Worm (Caenorhabditis elegans) whole organism, young adult: ENCODE data around the gene skr-14.

Experiments used
- B0019.2 ChIP-seq: fragments of 200-800 bp; sonication (Bioruptor generic); conservative IDR thresholded peaks from 2 replicates; pipeline ENCODE4 v1.3.6; 2022; ENCODE audit warnings: missing genetic modification reagents, missing genetic modification characterization, missing compliant biosample characterization
- B0336.3 ChIP-seq: fragments of 200-800 bp; sonication (Bioruptor generic); IDR thresholded peaks from 2 replicates; pipeline ENCODE4 v1.3.6; 2022; ENCODE audit warnings: missing genetic modification characterization, missing compliant biosample characterization
- C17E4.6 ChIP-seq: fragments of 200-800 bp; sonication (Bioruptor generic); IDR thresholded peaks from 2 replicates; pipeline ENCODE4 v1.3.6; 2022; ENCODE audit warnings: missing genetic modification reagents, missing genetic modification characterization, missing compliant biosample characterization
- D2030.7 ChIP-seq: fragments of 200-800 bp; sonication (Bioruptor generic); IDR thresholded peaks from 2 replicates; pipeline ENCODE4 v1.3.6; 2022; ENCODE audit warnings: missing genetic modification reagents, missing genetic modification characterization, missing compliant biosample characterization
- F22D6.2 ChIP-seq: sonication (generic microtip); optimal IDR thresholded peaks from 2 replicates; lab custom pipeline; 2016; ENCODE audit warnings: mild to moderate bottlenecking, missing genetic modification characterization, missing compliant biosample characterization
- F52B5.7 ChIP-seq: sonication (generic microtip); optimal IDR thresholded peaks from 2 replicates; lab custom pipeline; 2016; ENCODE audit warnings: mild to moderate bottlenecking, missing genetic modification characterization, missing compliant biosample characterization
- Y53G8AR.9 ChIP-seq: fragments of 200-800 bp; sonication (Bioruptor generic); conservative IDR thresholded peaks from 2 replicates; pipeline ENCODE4 v1.3.6; 2022; ENCODE audit warnings: missing genetic modification reagents, missing genetic modification characterization, missing compliant biosample characterization
- Y56A3A.18 ChIP-seq: fragments of 200-800 bp; sonication (Bioruptor generic); IDR thresholded peaks from 2 replicates; pipeline ENCODE4 v1.3.6; 2022; ENCODE audit warnings: missing genetic modification reagents, missing genetic modification characterization, missing compliant biosample characterization
- Y67H2A.10 ChIP-seq: fragments of 200-800 bp; sonication (Bioruptor generic); conservative IDR thresholded peaks from 2 replicates; pipeline ENCODE4 v1.3.6; 2022; ENCODE audit warnings: missing genetic modification reagents, missing genetic modification characterization, missing compliant biosample characterization
- ama-1 ChIP-seq, 3 experiments: fragments of 150-350 bp in 1 of 3; sonication (generic microtip) in 2 of 3; optimal IDR thresholded peaks; 2 replicates each; lab custom pipeline; 2014 to 2018; ENCODE audit warnings: missing biosample characterization in 2 of 3, missing genetic modification characterization in 2 of 3, missing genetic modification reagents in 2 of 3
- aptf-2 ChIP-seq: fragments of 200-800 bp; sonication (Bioruptor generic); conservative IDR thresholded peaks from 2 replicates; pipeline ENCODE4 v1.3.6; 2022; ENCODE audit warnings: missing genetic modification reagents, missing genetic modification characterization, missing compliant biosample characterization
- attf-3 ChIP-seq: fragments of 200-800 bp; sonication (Bioruptor generic); conservative IDR thresholded peaks from 2 replicates; pipeline ENCODE4 v1.3.6; 2022; ENCODE audit warnings: missing genetic modification reagents, missing genetic modification characterization, missing compliant biosample characterization
- ccch-3 ChIP-seq: fragments of 200-800 bp; sonication (Bioruptor generic); optimal IDR thresholded peaks from 2 replicates; lab custom pipeline; 2018; ENCODE audit warnings: mild to moderate bottlenecking, missing genetic modification characterization, missing compliant biosample characterization
- cebp-1 ChIP-seq, 2 experiments: fragments of 200-800 bp in 1 of 2; sonication (Bioruptor generic) in 1 of 2; sonication (generic microtip) in 1 of 2; IDR thresholded peaks in 1 of 2; optimal IDR thresholded peaks in 1 of 2; 2 replicates each; pipeline versions ENCODE4 v1.3.6 to Lab custom; 2017 to 2022; ENCODE audit warnings: missing compliant biosample characterization in 2 of 2, missing genetic modification characterization in 2 of 2, mild to moderate bottlenecking in 1 of 2, missing genetic modification reagents in 1 of 2, moderate library complexity in 1 of 2
- ceh-100 ChIP-seq: fragments of 200-800 bp; sonication (Bioruptor generic); IDR thresholded peaks from 2 replicates; pipeline ENCODE4 v1.3.6; 2022; ENCODE audit warnings: missing genetic modification reagents, missing genetic modification characterization, missing compliant biosample characterization
- ceh-40 ChIP-seq: fragments of 200-800 bp; sonication (Bioruptor generic); IDR thresholded peaks from 2 replicates; pipeline ENCODE4 v1.3.6; 2022; ENCODE audit warnings: missing genetic modification characterization, missing compliant biosample characterization
- ceh-58 ChIP-seq: fragments of 200-800 bp; sonication (Bioruptor generic); IDR thresholded peaks from 2 replicates; pipeline ENCODE4 v1.3.6; 2022; ENCODE audit warnings: missing genetic modification characterization, missing compliant biosample characterization
- chd-7 ChIP-seq: sonication (generic microtip); optimal IDR thresholded peaks from 2 replicates; lab custom pipeline; 2016; ENCODE audit warnings: mild to moderate bottlenecking, missing genetic modification characterization, moderate library complexity, missing compliant biosample characterization
- dox-1 ChIP-seq: fragments of 200-800 bp; sonication (Bioruptor generic); IDR thresholded peaks from 2 replicates; pipeline ENCODE4 v1.3.6; 2022; ENCODE audit warnings: missing genetic modification reagents, missing genetic modification characterization, missing compliant biosample characterization
- dpff-1 ChIP-seq: sonication (generic microtip); optimal IDR thresholded peaks from 2 replicates; lab custom pipeline; 2017; ENCODE audit warnings: mild to moderate bottlenecking, missing genetic modification characterization, missing compliant biosample characterization
- egl-44 ChIP-seq: fragments of 200-800 bp; sonication (Bioruptor generic); IDR thresholded peaks from 2 replicates; pipeline ENCODE4 v1.3.6; 2022; ENCODE audit warnings: missing genetic modification reagents, missing genetic modification characterization, missing compliant biosample characterization
- ekl-4 ChIP-seq: fragments of 200-800 bp; sonication (Bioruptor generic); IDR thresholded peaks from 2 replicates; pipeline ENCODE4 v1.3.6; 2022; ENCODE audit warnings: missing genetic modification reagents, missing genetic modification characterization, missing compliant biosample characterization
- fkh-3 ChIP-seq: sonication (generic microtip); optimal IDR thresholded peaks from 2 replicates; lab custom pipeline; 2016; ENCODE audit warnings: mild to moderate bottlenecking, missing genetic modification characterization, missing compliant biosample characterization
- him-1 ChIP-seq: sonication (generic microtip); optimal IDR thresholded peaks from 2 replicates; lab custom pipeline; 2016; ENCODE audit warnings: missing genotype, missing genetic modification reagents, missing genetic modification characterization, missing compliant biosample characterization
- hlh-12 ChIP-seq: sonication (generic microtip); optimal IDR thresholded peaks from 2 replicates; lab custom pipeline; 2016; ENCODE audit warnings: missing genetic modification characterization, missing compliant biosample characterization
- hmg-1.2 ChIP-seq: fragments of 200-800 bp; sonication (Bioruptor generic); IDR thresholded peaks from 2 replicates; pipeline ENCODE4 v1.3.6; 2022; ENCODE audit warnings: missing genetic modification reagents, missing genetic modification characterization, missing compliant biosample characterization
- hsf-1 ChIP-seq: fragments of 200-800 bp; sonication (Bioruptor generic); IDR thresholded peaks from 2 replicates; pipeline ENCODE4 v1.3.6; 2022; ENCODE audit warnings: missing genetic modification reagents, missing genetic modification characterization, missing compliant biosample characterization
- lin-26 ChIP-seq: fragments of 200-800 bp; sonication (Bioruptor generic); IDR thresholded peaks from 2 replicates; pipeline ENCODE4 v1.3.6; 2022; ENCODE audit warnings: missing genetic modification reagents, missing genetic modification characterization, missing compliant biosample characterization
- lin-54 ChIP-seq: fragments of 200-800 bp; sonication (Bioruptor generic); optimal IDR thresholded peaks from 2 replicates; lab custom pipeline; 2018; ENCODE audit warnings: mild to moderate bottlenecking, missing genetic modification characterization, missing compliant biosample characterization
- lsl-1 ChIP-seq: fragments of 200-800 bp; sonication (Bioruptor generic); optimal IDR thresholded peaks from 2 replicates; lab custom pipeline; 2018; ENCODE audit warnings: mild to moderate bottlenecking, missing genetic modification characterization, moderate library complexity, missing compliant biosample characterization
- madf-10 ChIP-seq: sonication (generic microtip); optimal IDR thresholded peaks from 2 replicates; lab custom pipeline; 2016; ENCODE audit warnings: mild to moderate bottlenecking, missing genetic modification characterization, missing compliant biosample characterization
- madf-6 ChIP-seq: fragments of 200-800 bp; sonication (Bioruptor generic); IDR thresholded peaks from 2 replicates; pipeline ENCODE4 v1.3.6; 2022; ENCODE audit warnings: missing genetic modification reagents, missing genetic modification characterization, missing compliant biosample characterization
- madf-8 ChIP-seq: fragments of 200-800 bp; sonication (Bioruptor generic); conservative IDR thresholded peaks from 2 replicates; pipeline ENCODE4 v1.3.6; 2022; ENCODE audit warnings: missing genetic modification reagents, missing genetic modification characterization, missing compliant biosample characterization
- mcd-1 ChIP-seq: fragments of 200-800 bp; sonication (Bioruptor generic); IDR thresholded peaks from 2 replicates; pipeline ENCODE4 v1.3.6; 2022; ENCODE audit warnings: missing genetic modification reagents, missing genetic modification characterization, missing compliant biosample characterization
- mel-28 ChIP-seq: sonication (generic microtip); optimal IDR thresholded peaks from 2 replicates; lab custom pipeline; 2016; ENCODE audit warnings: borderline replicate concordance, mild to moderate bottlenecking, missing genetic modification characterization, missing compliant biosample characterization
- nfya-1 ChIP-seq: sonication (generic microtip); optimal IDR thresholded peaks from 2 replicates; lab custom pipeline; 2017; ENCODE audit warnings: antibody characterized with exemption, missing compliant biosample characterization, missing genetic modification characterization, borderline replicate concordance; ENCODE audit not compliant: insufficient read depth
- nfyb-1 ChIP-seq: fragments of 200-800 bp; sonication (Bioruptor generic); IDR thresholded peaks from 2 replicates; pipeline ENCODE4 v1.3.6; 2022; ENCODE audit warnings: missing genetic modification reagents, missing genetic modification characterization, missing compliant biosample characterization
- pbrm-1 ChIP-seq: fragments of 200-800 bp; sonication (Bioruptor generic); IDR thresholded peaks from 2 replicates; pipeline ENCODE4 v1.3.6; 2022; ENCODE audit warnings: missing genetic modification reagents, missing genetic modification characterization, missing compliant biosample characterization
- pha-4 ChIP-seq: fragments of 150-350 bp; sonication (generic microtip); optimal IDR thresholded peaks from 2 replicates; lab custom pipeline; 2014; ENCODE audit warnings: missing biosample characterization, missing genetic modification reagents, missing genetic modification characterization
- sdz-38 ChIP-seq: sonication (generic microtip); optimal IDR thresholded peaks from 2 replicates; lab custom pipeline; 2016; ENCODE audit warnings: missing genotype, missing genetic modification characterization, missing compliant biosample characterization
- snpc-1.1 ChIP-seq: sonication (generic microtip); optimal IDR thresholded peaks from 2 replicates; lab custom pipeline; 2017; ENCODE audit warnings: missing genetic modification characterization, mild to moderate bottlenecking, missing compliant biosample characterization, antibody characterized with exemption, moderate library complexity, missing genotype, missing genetic modification reagents; ENCODE audit not compliant: insufficient read depth
- snpc-3.4 ChIP-seq: sonication (generic microtip); optimal IDR thresholded peaks from 2 replicates; lab custom pipeline; 2017; ENCODE audit warnings: missing genetic modification characterization, mild to moderate bottlenecking, missing compliant biosample characterization, antibody characterized with exemption, moderate library complexity, missing genotype, missing genetic modification reagents
- snpc-4 ChIP-seq, 5 experiments: fragments of 150-350 bp in 1 of 5; sonication (generic microtip) in 4 of 5; optimal IDR thresholded peaks; 2 replicates each; lab custom pipeline; 2014 to 2018; ENCODE audit warnings: missing genetic modification characterization in 5 of 5, missing biosample characterization in 3 of 5, antibody characterized with exemption in 2 of 5, mild to moderate bottlenecking in 2 of 5, missing compliant biosample characterization in 2 of 5, missing genotype in 2 of 5, moderate library complexity in 2 of 5, missing genetic modification reagents in 1 of 5
- somi-1 ChIP-seq: fragments of 200-800 bp; sonication (Bioruptor generic); optimal IDR thresholded peaks from 2 replicates; lab custom pipeline; 2018; ENCODE audit warnings: mild to moderate bottlenecking, missing genetic modification characterization, missing compliant biosample characterization
- xnd-1 ChIP-seq: sonication (generic microtip); optimal IDR thresholded peaks from 2 replicates; lab custom pipeline; 2016; ENCODE audit warnings: missing genotype, missing genetic modification reagents, missing genetic modification characterization, missing compliant biosample characterization
- zim-3 ChIP-seq: sonication (generic microtip); optimal IDR thresholded peaks from 2 replicates; lab custom pipeline; 2017; ENCODE audit warnings: mild to moderate bottlenecking, missing genetic modification characterization, moderate library complexity, missing compliant biosample characterization
- ztf-3 ChIP-seq: fragments of 200-800 bp; sonication (Bioruptor generic); optimal IDR thresholded peaks from 2 replicates; lab custom pipeline; 2018; ENCODE audit warnings: mild to moderate bottlenecking, missing genetic modification characterization, missing compliant biosample characterization

skr-14 gene

DNA sequence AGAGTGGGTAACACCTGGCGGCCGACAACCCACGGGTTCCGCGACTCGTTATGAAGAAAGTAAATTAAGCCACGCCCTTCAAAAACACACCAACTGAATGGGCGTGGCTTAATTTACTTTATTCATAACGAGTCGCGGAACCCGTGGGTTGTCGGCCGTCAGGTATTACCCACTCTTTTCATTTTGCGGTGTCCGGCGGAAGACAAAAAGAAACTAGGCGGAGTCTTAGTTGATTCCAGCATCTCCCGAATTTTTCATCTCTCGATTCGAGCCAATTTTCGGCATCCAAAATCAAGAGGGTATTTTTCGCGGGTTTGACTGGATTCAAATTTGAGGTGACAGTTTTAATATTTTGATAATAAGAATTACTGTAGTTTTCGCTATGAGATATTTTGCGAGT lies 26.3 kb upstream of the skr-14 start:
- no peak for TF ChIP-seq F52B5.7 (tag; lab: Kevin White, UChicago)
- TF ChIP-seq cebp-1 (GFP tag; IDR thresholded peaks at IDR 0.05; lab: Robert Waterston, UW): no peak
- TF ChIP-seq cebp-1 (tag; optimal IDR thresholded peaks at IDR 0.05; lab: Kevin White, UChicago): no peak
- no peak for TF ChIP-seq zim-3 (tag; lab: Kevin White, UChicago)
- TF ChIP-seq mcd-1 (GFP tag; lab: Robert Waterston, UW): peak; percentile 54; the same call in 1 of the 2 replicates
- no peak for TF ChIP-seq ceh-58 (GFP tag; lab: Robert Waterston, UW)
- TF ChIP-seq C17E4.6 (GFP tag; lab: Robert Waterston, UW): no peak
- TF ChIP-seq madf-10 (tag; lab: Kevin White, UChicago): no peak
- TF ChIP-seq xnd-1 (tag; lab: Kevin White, UChicago): peak; percentile 62
- no peak for TF ChIP-seq F22D6.2 (tag; lab: Kevin White, UChicago)
- TF ChIP-seq ccch-3: no peak
- TF ChIP-seq aptf-2 (GFP tag; lab: Robert Waterston, UW): no peak
- no peak for TF ChIP-seq ztf-3
- no peak for TF ChIP-seq pha-4 (tag; lab: Kevin White, UChicago)
- TF ChIP-seq Y53G8AR.9 (GFP tag; lab: Robert Waterston, UW): no peak
- TF ChIP-seq lsl-1 (GFP tag; lab: Kevin White, UChicago): peak; percentile 71
- TF ChIP-seq fkh-3 (tag; lab: Kevin White, UChicago): no peak
- no peak for TF ChIP-seq chd-7 (tag; lab: Kevin White, UChicago)
- peak; percentile 65 for TF ChIP-seq D2030.7
- TF ChIP-seq ceh-100 (GFP tag; lab: Robert Waterston, UW): peak; percentile 61; the same call in 1 of the 2 replicates
- no peak for TF ChIP-seq ceh-40 (GFP tag; lab: Robert Waterston, UW)
- TF ChIP-seq snpc-1.1 (tag; lab: Kevin White, UChicago): peak; percentile 89
- peak; percentile 50 for TF ChIP-seq lin-54 (GFP tag; lab: Kevin White, UChicago)
- TF ChIP-seq egl-44: no peak
- no peak for TF ChIP-seq lin-26 (GFP tag; lab: Robert Waterston, UW)
- no peak for TF ChIP-seq somi-1 (GFP tag; lab: Kevin White, UChicago)
- TF ChIP-seq Y56A3A.18 (GFP tag; lab: Robert Waterston, UW): no peak
- no peak for TF ChIP-seq attf-3 (GFP tag; lab: Robert Waterston, UW)
- TF ChIP-seq him-1 (tag; lab: Kevin White, UChicago): no peak
- TF ChIP-seq Y67H2A.10: no peak
- TF ChIP-seq mel-28 (tag; lab: Kevin White, UChicago): no peak
- TF ChIP-seq snpc-4 (GFP tag; optimal IDR thresholded peaks at IDR 0.05; lab: Kevin White, UChicago): peak; percentile 91
- peak; percentile 35 to 96 (median 93) for TF ChIP-seq snpc-4 (tag; optimal IDR thresholded peaks at IDR 0.05; lab: Kevin White, UChicago)
- TF ChIP-seq B0019.2: no peak
- peak; percentile 74 for TF ChIP-seq snpc-3.4
- peak; percentile 85 for TF ChIP-seq madf-6 (GFP tag; lab: Robert Waterston, UW)
- TF ChIP-seq sdz-38 (tag; lab: Kevin White, UChicago): no peak
- TF ChIP-seq dox-1 (GFP tag; lab: Robert Waterston, UW): 0 out of 2 replicates have a peak, but pooled peaks have one; percentile 38
- 0 out of 2 replicates have a peak, but pooled peaks have one; percentile 21 for TF ChIP-seq madf-8 (GFP tag; lab: Robert Waterston, UW)
- no peak for TF ChIP-seq ekl-4 (GFP tag; lab: Robert Waterston, UW)
- TF ChIP-seq hsf-1 (GFP tag; lab: Robert Waterston, UW): 0 out of 2 replicates have a peak, but pooled peaks have one; percentile 15
- TF ChIP-seq B0336.3 (GFP tag; lab: Robert Waterston, UW): no peak
- no peak for TF ChIP-seq ama-1 (optimal IDR thresholded peaks at IDR 0.05; lab: Kevin White, UChicago)
- TF ChIP-seq ama-1 (GFP tag; optimal IDR thresholded peaks at IDR 0.05; lab: Kevin White, UChicago): no peak
- TF ChIP-seq pbrm-1 (GFP tag; lab: Robert Waterston, UW): peak; percentile 78
- TF ChIP-seq dpff-1 (tag; lab: Kevin White, UChicago): no peak
- no peak for TF ChIP-seq nfyb-1 (GFP tag; lab: Robert Waterston, UW)
- no peak for TF ChIP-seq hlh-12 (tag; lab: Kevin White, UChicago)
- peak; percentile 46 for TF ChIP-seq hmg-1.2 (GFP tag; lab: Robert Waterston, UW)
- no peak for TF ChIP-seq nfya-1
